Worm (Caenorhabditis elegans) whole organism, early embryonic: ENCODE results near the gene K02E11.6.
"Not testable (repeated sequence)": the region's sequence is repeated elsewhere in the genome, so short reads cannot be mapped to it uniquely, and the experiment has no call there.

Experiments
- F13C5.2 ChIP-seq: sonication (generic microtip); optimal IDR thresholded peaks from 2 replicates; lab custom pipeline; 2017; ENCODE audit warnings: mild to moderate bottlenecking, missing genetic modification characterization, inconsistent platforms, missing compliant biosample characterization
- aly-1 ChIP-seq: sonication (generic microtip); optimal IDR thresholded peaks from 2 replicates; lab custom pipeline; 2016; ENCODE audit warnings: missing genetic modification characterization, missing compliant biosample characterization
- ama-1 ChIP-seq: fragments of 150-350 bp; optimal IDR thresholded peaks from 2 replicates; lab custom pipeline; 2014
- ceh-36 ChIP-seq: sonication (generic microtip); optimal IDR thresholded peaks from 2 replicates; lab custom pipeline; 2016; ENCODE audit warnings: missing genetic modification characterization, inconsistent platforms, missing compliant biosample characterization
- ets-7 ChIP-seq: sonication (generic microtip); optimal IDR thresholded peaks from 2 replicates; lab custom pipeline; 2016; ENCODE audit warnings: missing genotype, missing genetic modification characterization, missing compliant biosample characterization
- flt-1 ChIP-seq: fragments of 200-800 bp; sonication (Bioruptor generic); IDR thresholded peaks from 2 replicates; pipeline ENCODE4 v1.3.6; 2022; ENCODE audit warnings: missing genetic modification characterization, missing compliant biosample characterization
- hmbx-1 ChIP-seq: sonication (generic microtip); optimal IDR thresholded peaks from 2 replicates; lab custom pipeline; 2016; ENCODE audit warnings: mild to moderate bottlenecking, missing genetic modification characterization, missing compliant biosample characterization
- hnd-1 ChIP-seq: sonication (generic microtip); optimal IDR thresholded peaks from 2 replicates; lab custom pipeline; 2016; ENCODE audit warnings: missing genetic modification characterization, missing compliant biosample characterization
- pes-1 ChIP-seq: fragments of 200-800 bp; sonication (Bioruptor generic); IDR thresholded peaks from 2 replicates; pipeline ENCODE4 v1.3.6; 2022; ENCODE audit warnings: missing genetic modification reagents, missing genetic modification characterization, missing compliant biosample characterization
- sea-1 ChIP-seq: fragments of 200-800 bp; sonication (Bioruptor generic); conservative IDR thresholded peaks from 2 replicates; pipeline ENCODE4 v1.3.6; 2022; ENCODE audit warnings: missing genetic modification characterization, missing compliant biosample characterization
- tbx-11 ChIP-seq: fragments of 200-800 bp; sonication (Bioruptor generic); IDR thresholded peaks from 2 replicates; pipeline ENCODE4 v1.3.6; 2022; ENCODE audit warnings: missing genetic modification characterization, missing compliant biosample characterization
- tbx-37 ChIP-seq: fragments of 200-800 bp; sonication (Bioruptor generic); conservative IDR thresholded peaks from 2 replicates; pipeline ENCODE4 v1.3.6; 2022; ENCODE audit warnings: missing genetic modification reagents, missing genetic modification characterization, missing compliant biosample characterization
- tra-4 ChIP-seq: sonication (generic microtip); optimal IDR thresholded peaks from 2 replicates; lab custom pipeline; 2017; ENCODE audit warnings: missing genetic modification characterization, missing compliant biosample characterization

ce11 chrV:14203809-14204208 is 44.8 kb upstream of the K02E11.6 start:
- 0 out of 2 replicates have a peak, but pooled peaks have one; percentile 42 for TF ChIP-seq tbx-11 (GFP tag; lab: Robert Waterston, UW)
- TF ChIP-seq ama-1 (lab: Kevin White, UChicago); ets-7 (tag; lab: Kevin White, UChicago); aly-1; ceh-36 (tag; lab: Kevin White, UChicago); hmbx-1; flt-1; hnd-1 (tag; lab: Kevin White, UChicago); tra-4 (tag; lab: Kevin White, UChicago); F13C5.2 (tag; lab: Kevin White, UChicago); sea-1 (GFP tag; lab: Robert Waterston, UW); tbx-37 (GFP tag; lab: Robert Waterston, UW); pes-1 (GFP tag; lab: Robert Waterston, UW): not testable (repeated sequence)
